Worm (Caenorhabditis elegans) whole organism, L3 larva: Measurements from ENCODE around the gene K11D9.3.

ENCODE experiments used
- ama-1 ChIP-seq: fragments of 150-350 bp; optimal IDR thresholded peaks from 2 replicates; lab custom pipeline; 2018
- ceh-16 ChIP-seq: sonication (generic microtip); optimal IDR thresholded peaks from 2 replicates; lab custom pipeline; 2017; ENCODE audit warnings: missing biosample characterization, missing genetic modification characterization
- jun-1 ChIP-seq: fragments of 150-350 bp; optimal IDR thresholded peaks from 2 replicates; lab custom pipeline; 2014; ENCODE audit warnings: missing biosample characterization, missing genetic modification reagents, missing genetic modification characterization
- nhr-23 ChIP-seq: fragments of 150-350 bp; optimal IDR thresholded peaks from 2 replicates; lab custom pipeline; 2014; ENCODE audit warnings: missing biosample characterization, missing genetic modification reagents, missing genetic modification characterization
- nhr-67 ChIP-seq: fragments of 150-350 bp; optimal IDR thresholded peaks from 2 replicates; lab custom pipeline; 2014; ENCODE audit warnings: missing biosample characterization, missing genetic modification characterization
- pha-4 ChIP-seq: fragments of 150-350 bp; optimal IDR thresholded peaks from 2 replicates; lab custom pipeline; 2014; ENCODE audit warnings: missing biosample characterization, missing genetic modification reagents, missing genetic modification characterization

DNA sequence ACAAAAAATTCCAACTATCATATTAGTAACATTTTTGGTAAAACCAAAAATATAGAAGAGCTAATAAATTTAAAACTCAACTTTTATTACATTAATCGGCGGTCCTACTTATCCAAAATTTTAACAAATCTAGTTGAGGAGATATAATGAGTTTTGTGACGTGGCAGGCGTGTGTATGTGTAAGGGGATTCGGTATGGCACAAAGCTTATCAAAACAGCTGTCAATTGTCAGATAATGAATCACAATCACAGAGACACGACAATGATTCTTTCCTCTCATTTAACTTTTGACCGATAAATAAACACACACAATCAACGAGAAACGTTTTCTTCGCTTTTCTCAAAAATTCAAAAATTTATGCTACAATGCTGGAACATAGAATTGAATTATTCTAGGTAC lies at the start of gene K11D9.3:
- TF ChIP-seq ceh-16 (tag; lab: Kevin White, UChicago) (no peak), ama-1 (no peak), jun-1 (tag; lab: Kevin White, UChicago) (no peak), nhr-67 (no peak), nhr-23 (tag; lab: Kevin White, UChicago) (no peak), pha-4 (tag; lab: Kevin White, UChicago) (no peak)
